Fruit fly (Drosophila melanogaster) whole organism, adult: ENCODE results near the gene CG1317.

Experiments
- CG12768 ChIP-seq: fragments of 200-800 bp; sonication (Bioruptor generic); optimal IDR thresholded peaks from 2 replicates; lab custom pipeline; 2017; ENCODE audit warnings: missing biosample characterization, missing genetic modification characterization, mild to moderate bottlenecking, moderate library complexity, missing genetic modification reagents
- CG1620 ChIP-seq: fragments of 200-800 bp; sonication (Bioruptor generic); optimal IDR thresholded peaks from 2 replicates; lab custom pipeline; 2016; ENCODE audit warnings: missing biosample characterization, missing genetic modification characterization
- CG33017 ChIP-seq: fragments of 200-800 bp; sonication (Bioruptor generic); optimal IDR thresholded peaks from 2 replicates; lab custom pipeline; 2018; ENCODE audit warnings: missing biosample characterization, mild to moderate bottlenecking, missing genetic modification characterization, moderate library complexity
- CG7101 ChIP-seq: fragments of 200-800 bp; sonication (Bioruptor generic); optimal IDR thresholded peaks from 2 replicates; lab custom pipeline; 2018; ENCODE audit warnings: missing biosample characterization, mild to moderate bottlenecking, missing genetic modification characterization, moderate library complexity
- Crg-1 ChIP-seq: fragments of 200-800 bp; sonication (Bioruptor generic); optimal IDR thresholded peaks from 2 replicates; lab custom pipeline; 2016; ENCODE audit warnings: missing biosample characterization, missing genetic modification characterization
- Mnt ChIP-seq: fragments of 200-800 bp; sonication (Bioruptor generic); optimal IDR thresholded peaks from 2 replicates; lab custom pipeline; 2016; ENCODE audit warnings: missing biosample characterization, mild to moderate bottlenecking, missing genetic modification characterization
- cic ChIP-seq: fragments of 200-800 bp; sonication (Bioruptor generic); optimal IDR thresholded peaks from 2 replicates; lab custom pipeline; 2017; ENCODE audit warnings: missing biosample characterization, mild to moderate bottlenecking, missing genetic modification characterization, moderate library complexity
- kay ChIP-seq: fragments of 200-800 bp; sonication (Bioruptor generic); peaks from one replicate; lab custom pipeline; 2016; ENCODE audit warnings: missing biosample characterization, missing genetic modification characterization, borderline replicate concordance
- ovo ChIP-seq: fragments of 200-800 bp; sonication (Bioruptor generic); optimal IDR thresholded peaks from 2 replicates; lab custom pipeline; 2016; ENCODE audit warnings: missing biosample characterization, missing genetic modification characterization
- tj ChIP-seq: fragments of 200-800 bp; sonication (Bioruptor generic); optimal IDR thresholded peaks from 3 replicates; lab custom pipeline; 2017; ENCODE audit warnings: missing biosample characterization, mild to moderate bottlenecking, missing genetic modification characterization, moderate library complexity

DNA sequence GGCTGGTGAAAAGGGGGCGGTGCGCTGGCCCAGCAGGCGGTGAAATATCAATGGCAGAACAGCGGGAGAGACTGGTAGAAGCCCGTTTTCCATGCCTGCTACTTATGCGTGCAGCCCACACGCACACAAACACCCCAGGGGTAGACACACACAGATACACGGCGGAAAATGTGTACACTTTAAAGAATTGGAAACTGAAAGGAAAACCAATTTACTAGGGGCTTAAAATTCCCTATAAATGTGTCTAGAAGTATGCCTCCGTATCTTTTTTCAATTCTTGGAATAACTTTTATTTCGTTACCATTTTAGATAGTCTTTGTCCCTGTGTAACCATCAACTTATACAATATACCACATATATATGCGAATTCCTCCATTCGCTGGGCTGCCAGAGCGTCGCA is 39.5 kb downstream of the CG1317 start:
- no peak for TF ChIP-seq Crg-1 (GFP tag; lab: Kevin White, UChicago)
- no peak for TF ChIP-seq kay (GFP tag; lab: Kevin White, UChicago)
- TF ChIP-seq Mnt (GFP tag; lab: Kevin White, UChicago), result no peak
- no peak for TF ChIP-seq tj
- TF ChIP-seq CG12768 (GFP tag; lab: Kevin White, UChicago), result no peak
- no peak for TF ChIP-seq CG33017
- no peak for TF ChIP-seq cic (GFP tag; lab: Kevin White, UChicago)
- no peak for TF ChIP-seq CG1620
- no peak for TF ChIP-seq ovo (GFP tag; lab: Kevin White, UChicago)
- TF ChIP-seq CG7101, result no peak
